Fruit fly (Drosophila melanogaster) S2 (cell line): ENCODE measurements around the gene Cdc16.

Source experiments
- CG8478 ChIP-seq: fragments of >200 bp; optimal IDR thresholded peaks from 2 replicates; lab custom pipeline; 2018
- CTCF ChIP-seq, 2 experiments: fragments of >200 bp; optimal IDR thresholded peaks; 2 replicates each; lab custom pipeline; 2018

dm6 chr3R:23297132-23297862 is 16.3 kb downstream of the Cdc16 start:
- TF ChIP-seq CTCF (optimal IDR thresholded peaks at IDR 0.05; lab: Kevin White, UChicago) (no peak), CG8478 (no peak)
